Worm (Caenorhabditis elegans) whole organism, L4 larva: ENCODE data around the gene hsp-1.
A peak's percentile ranks its signal among the peaks of the same experiment; 100 is the strongest.

Experiments
- F26F4.8 ChIP-seq: fragments of 200-800 bp; sonication (Bioruptor generic); conservative IDR thresholded peaks from 2 replicates; pipeline ENCODE4 v1.3.6; 2022; ENCODE audit warnings: missing genetic modification characterization, missing compliant biosample characterization
- Y48G9A.11 ChIP-seq: fragments of 200-800 bp; sonication (Bioruptor generic); IDR thresholded peaks from 2 replicates; pipeline ENCODE4 v1.3.6; 2022; ENCODE audit warnings: missing genetic modification reagents, missing genetic modification characterization, missing compliant biosample characterization
- ZK337.2 ChIP-seq: fragments of 200-800 bp; sonication (Bioruptor generic); IDR thresholded peaks from 2 replicates; pipeline ENCODE4 v1.3.6; 2022; ENCODE audit warnings: missing genetic modification reagents, missing genetic modification characterization, missing compliant biosample characterization
- aha-1 ChIP-seq: fragments of 150-350 bp; peaks from one replicate; lab custom pipeline; 2014; ENCODE audit warnings: missing biosample characterization, missing genetic modification characterization
- ceh-28 ChIP-seq: fragments of 150-350 bp; optimal IDR thresholded peaks from 2 replicates; lab custom pipeline; 2014; ENCODE audit warnings: missing biosample characterization, missing genetic modification reagents, missing genetic modification characterization
- daf-19 ChIP-seq: fragments of 200-800 bp; sonication (Bioruptor generic); conservative IDR thresholded peaks from 2 replicates; pipeline ENCODE4 v1.3.6; 2022; ENCODE audit warnings: missing genetic modification characterization, missing compliant biosample characterization
- dmd-9 ChIP-seq: fragments of 200-800 bp; sonication (Bioruptor generic); IDR thresholded peaks from 2 replicates; pipeline ENCODE4 v1.3.6; 2022; ENCODE audit warnings: missing genetic modification reagents, missing genetic modification characterization, missing compliant biosample characterization
- dpl-1 ChIP-seq: fragments of 150-350 bp; optimal IDR thresholded peaks from 2 replicates; lab custom pipeline; 2014; ENCODE audit warnings: missing biosample characterization, missing genetic modification reagents, missing genetic modification characterization
- dve-1 ChIP-seq: sonication (generic microtip); optimal IDR thresholded peaks from 2 replicates; lab custom pipeline; 2017; ENCODE audit warnings: antibody characterized with exemption, mild to moderate bottlenecking, missing genetic modification characterization, missing compliant biosample characterization; ENCODE audit not compliant: insufficient read depth
- egl-27 ChIP-seq: sonication (generic microtip); optimal IDR thresholded peaks from 3 replicates; lab custom pipeline; 2017; ENCODE audit warnings: missing biosample characterization, missing genetic modification reagents, missing genetic modification characterization
- egl-43 ChIP-seq: fragments of 200-800 bp; sonication (Bioruptor generic); IDR thresholded peaks from 2 replicates; pipeline ENCODE4 v1.3.6; 2022; ENCODE audit warnings: missing genetic modification reagents, missing genetic modification characterization, missing compliant biosample characterization
- fkh-10 ChIP-seq: fragments of 150-350 bp; optimal IDR thresholded peaks from 2 replicates; lab custom pipeline; 2014; ENCODE audit warnings: missing biosample characterization, missing genetic modification reagents, missing genetic modification characterization
- fos-1 ChIP-seq: fragments of 150-350 bp; optimal IDR thresholded peaks from 2 replicates; lab custom pipeline; 2014; ENCODE audit warnings: missing biosample characterization, missing genetic modification characterization
- hif-1 ChIP-seq, 2 experiments: sonication (generic microtip); optimal IDR thresholded peaks; 2 replicates each; lab custom pipeline; 2016 to 2017; ENCODE audit warnings: missing compliant biosample characterization in 2 of 2, missing genetic modification characterization in 2 of 2, missing genetic modification reagents in 2 of 2, missing genotype in 2 of 2, mild to moderate bottlenecking in 1 of 2
- hlh-11 ChIP-seq: fragments of 200-800 bp; sonication (Bioruptor generic); optimal IDR thresholded peaks from 2 replicates; lab custom pipeline; 2018; ENCODE audit warnings: mild to moderate bottlenecking, missing genetic modification characterization, missing compliant biosample characterization
- hlh-30 ChIP-seq: sonication (generic microtip); optimal IDR thresholded peaks from 2 replicates; lab custom pipeline; 2017; ENCODE audit warnings: antibody characterized with exemption, mild to moderate bottlenecking, missing genetic modification characterization, missing compliant biosample characterization; ENCODE audit not compliant: insufficient read depth
- jun-1 ChIP-seq: fragments of 150-350 bp; optimal IDR thresholded peaks from 2 replicates; lab custom pipeline; 2014; ENCODE audit warnings: missing biosample characterization, missing genetic modification reagents, missing genetic modification characterization
- lin-1 ChIP-seq: fragments of 200-800 bp; sonication (Bioruptor generic); IDR thresholded peaks from 2 replicates; pipeline ENCODE4 v1.3.6; 2022; ENCODE audit warnings: missing genetic modification reagents, missing genetic modification characterization, missing compliant biosample characterization
- lin-29 ChIP-seq: fragments of 200-800 bp; sonication (Bioruptor generic); IDR thresholded peaks from 2 replicates; pipeline ENCODE4 v1.3.6; 2022; ENCODE audit warnings: missing genetic modification reagents, missing genetic modification characterization, missing compliant biosample characterization
- lin-39 ChIP-seq: fragments of 150-350 bp; optimal IDR thresholded peaks from 2 replicates; lab custom pipeline; 2014; ENCODE audit warnings: missing biosample characterization, missing genetic modification reagents, missing genetic modification characterization
- madf-5 ChIP-seq, 2 experiments: fragments of 200-800 bp; sonication (Bioruptor generic); IDR thresholded peaks; 2 replicates each; pipeline ENCODE4 v1.3.6; 2022; ENCODE audit warnings: missing compliant biosample characterization in 2 of 2, missing genetic modification characterization in 2 of 2
- madf-9 ChIP-seq: fragments of 200-800 bp; sonication (Bioruptor generic); conservative IDR thresholded peaks from 2 replicates; pipeline ENCODE4 v1.3.6; 2022; ENCODE audit warnings: missing genetic modification reagents, missing genetic modification characterization, missing compliant biosample characterization
- mdl-1 ChIP-seq, 2 experiments: fragments of 150-350 bp in 1 of 2; sonication (generic microtip) in 1 of 2; optimal IDR thresholded peaks; 2 replicates each; lab custom pipeline; 2014 to 2017; ENCODE audit warnings: missing biosample characterization in 2 of 2, missing genetic modification characterization in 2 of 2
- mdt-29 ChIP-seq: fragments of 200-800 bp; sonication (Bioruptor generic); IDR thresholded peaks from 2 replicates; pipeline ENCODE4 v1.3.6; 2022; ENCODE audit warnings: missing genetic modification reagents, missing genetic modification characterization, missing compliant biosample characterization
- mep-1 ChIP-seq: fragments of 150-350 bp; sonication (generic microtip); optimal IDR thresholded peaks from 3 replicates; lab custom pipeline; 2014; ENCODE audit warnings: missing biosample characterization, missing genetic modification characterization
- mes-2 ChIP-seq: sonication (generic microtip); optimal IDR thresholded peaks from 2 replicates; lab custom pipeline; 2016; ENCODE audit warnings: missing genotype, mild to moderate bottlenecking, missing genetic modification characterization, missing compliant biosample characterization; ENCODE audit not compliant: poor library complexity, severe bottlenecking
- nhr-10 ChIP-seq: fragments of 150-350 bp; optimal IDR thresholded peaks from 2 replicates; lab custom pipeline; 2014; ENCODE audit warnings: missing biosample characterization, missing genetic modification characterization
- nhr-111 ChIP-seq: fragments of 200-800 bp; sonication (Bioruptor generic); optimal IDR thresholded peaks from 2 replicates; lab custom pipeline; 2018; ENCODE audit warnings: mild to moderate bottlenecking, missing genetic modification characterization, missing compliant biosample characterization
- nhr-237 ChIP-seq: sonication (generic microtip); optimal IDR thresholded peaks from 2 replicates; lab custom pipeline; 2017; ENCODE audit warnings: missing biosample characterization, missing genetic modification characterization
- nhr-28 ChIP-seq: fragments of 150-350 bp; optimal IDR thresholded peaks from 2 replicates; lab custom pipeline; 2014; ENCODE audit warnings: missing biosample characterization, missing genetic modification characterization
- nhr-41 ChIP-seq: fragments of 200-800 bp; sonication (Bioruptor generic); IDR thresholded peaks from 2 replicates; pipeline ENCODE4 v1.3.6; 2022; ENCODE audit warnings: missing genetic modification reagents, missing genetic modification characterization, missing compliant biosample characterization
- nhr-6 ChIP-seq: fragments of 150-350 bp; optimal IDR thresholded peaks from 2 replicates; lab custom pipeline; 2014; ENCODE audit warnings: missing biosample characterization, missing genetic modification characterization
- nhr-76 ChIP-seq: fragments of 150-350 bp; optimal IDR thresholded peaks from 2 replicates; lab custom pipeline; 2014; ENCODE audit warnings: missing biosample characterization, missing genetic modification characterization
- rbr-2 ChIP-seq: sonication (generic microtip); optimal IDR thresholded peaks from 2 replicates; lab custom pipeline; 2016; ENCODE audit warnings: missing genotype, missing genetic modification characterization, missing compliant biosample characterization
- sdz-12 ChIP-seq: fragments of 200-800 bp; sonication (Bioruptor generic); optimal IDR thresholded peaks from 2 replicates; lab custom pipeline; 2018; ENCODE audit warnings: mild to moderate bottlenecking, missing genetic modification characterization, missing compliant biosample characterization
- snpc-4 ChIP-seq: fragments of 150-350 bp; optimal IDR thresholded peaks from 2 replicates; lab custom pipeline; 2014; ENCODE audit warnings: missing biosample characterization, missing genetic modification characterization
- spr-3 ChIP-seq: fragments of 200-800 bp; sonication (Bioruptor generic); optimal IDR thresholded peaks from 2 replicates; lab custom pipeline; 2018; ENCODE audit warnings: mild to moderate bottlenecking, missing genetic modification characterization, missing compliant biosample characterization
- unc-130 ChIP-seq: sonication (generic microtip); optimal IDR thresholded peaks from 2 replicates; lab custom pipeline; 2016; ENCODE audit warnings: missing genetic modification reagents, missing genetic modification characterization, missing compliant biosample characterization
- unc-39 ChIP-seq: sonication (generic microtip); optimal IDR thresholded peaks from 2 replicates; lab custom pipeline; 2017; ENCODE audit warnings: missing biosample characterization, missing genetic modification characterization
- unc-62 ChIP-seq, 3 experiments: fragments of 150-350 bp in 1 of 3; sonication (generic microtip); optimal IDR thresholded peaks in 2 of 3; peaks in 1 of 3; 1 replicate in 1 of 3; 2 replicates in 2 of 3; lab custom pipeline; 2014 to 2017; ENCODE audit warnings: missing biosample characterization in 3 of 3, missing genetic modification characterization in 3 of 3, missing genetic modification reagents in 3 of 3, missing genotype in 1 of 3
- zag-1 ChIP-seq: fragments of 150-350 bp; optimal IDR thresholded peaks from 2 replicates; lab custom pipeline; 2014; ENCODE audit warnings: missing biosample characterization, missing genetic modification characterization
- zfp-2 ChIP-seq: sonication (generic microtip); optimal IDR thresholded peaks from 2 replicates; lab custom pipeline; 2016; ENCODE audit warnings: mild to moderate bottlenecking, missing genetic modification characterization, missing compliant biosample characterization
- zfp-3 ChIP-seq: fragments of 200-800 bp; sonication (Bioruptor generic); conservative IDR thresholded peaks from 2 replicates; pipeline ENCODE4 v1.3.6; 2022; ENCODE audit warnings: missing genetic modification reagents, missing genetic modification characterization, missing compliant biosample characterization
- zip-2 ChIP-seq: fragments of 150-350 bp; optimal IDR thresholded peaks from 2 replicates; lab custom pipeline; 2014; ENCODE audit warnings: missing biosample characterization, missing genetic modification characterization

The hsp-1 gene

DNA sequence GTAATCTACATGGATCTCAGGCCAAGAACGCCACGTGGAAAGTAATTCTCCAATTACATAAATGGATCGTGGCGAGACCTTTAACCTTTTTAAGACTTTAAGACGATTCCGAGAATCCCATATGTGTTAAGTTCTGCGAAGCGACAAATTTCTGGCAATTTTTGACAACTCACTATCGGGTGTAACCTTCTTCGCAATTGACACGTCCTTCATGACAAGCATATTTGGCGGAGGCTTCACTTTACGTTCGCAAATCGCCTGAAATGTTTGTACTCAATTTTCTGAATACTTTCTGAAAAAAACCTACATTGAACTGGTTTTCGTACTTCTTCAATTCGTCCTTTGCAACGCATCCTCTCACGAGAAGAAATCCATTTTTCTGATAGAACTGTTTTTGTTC, 19.9 kb upstream of the hsp-1 start:
- TF ChIP-seq aha-1 (tag; lab: Kevin White, UChicago) = peak; percentile 63
- no peak for TF ChIP-seq egl-43 (GFP tag; lab: Robert Waterston, UW)
- no peak for TF ChIP-seq unc-39

DNA sequence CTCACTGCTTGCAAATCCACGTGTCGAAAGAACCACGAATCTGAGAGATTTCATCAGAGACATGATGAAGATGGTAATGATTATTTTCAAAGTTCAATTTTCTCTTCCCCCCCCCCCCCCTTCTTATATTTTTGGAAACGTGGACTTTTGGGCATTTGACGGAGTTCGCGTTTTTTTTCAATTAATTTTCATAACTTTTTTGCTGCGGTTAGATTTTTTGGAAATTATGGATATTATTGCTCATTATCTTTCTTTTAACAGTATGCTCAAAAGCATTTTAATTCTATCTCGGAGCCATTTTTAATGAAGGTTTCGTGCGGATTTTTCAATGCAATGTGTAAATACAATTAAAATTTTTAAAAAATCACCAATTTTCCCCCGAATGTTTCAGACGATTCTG, 19.4 kb upstream of the hsp-1 start, which contains the start of gene phyh-1:
phyh-1 (minus strand) TSS at position 101 of the 400 bp plus-strand sequence.
- TF ChIP-seq mep-1 (no peak), dpl-1 (no peak), egl-43 (GFP tag; lab: Robert Waterston, UW) (no peak)

DNA sequence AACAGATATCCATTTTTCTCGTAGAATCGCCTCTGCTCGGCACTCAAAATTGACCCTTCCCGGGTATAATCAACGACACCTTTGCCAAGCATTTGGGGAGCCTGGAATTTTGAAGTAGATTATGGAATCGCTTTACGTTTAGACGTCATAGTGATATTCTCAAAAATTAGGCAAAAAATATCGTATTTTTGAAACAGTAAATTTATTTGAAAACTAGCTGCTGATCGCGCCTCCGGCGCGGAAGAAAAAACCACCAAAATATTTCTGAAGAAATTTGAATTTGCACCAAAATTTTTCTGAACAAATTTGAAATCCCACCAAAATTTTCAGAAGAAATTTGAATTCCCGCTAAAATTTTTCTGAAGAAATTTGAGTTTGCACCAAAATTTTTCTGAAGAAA, 16.4 kb upstream of the hsp-1 start, which contains the start of gene ZK550.6:
ZK550.6 (minus strand) TSS at position 101 of the 400 bp plus-strand sequence.
- TF ChIP-seq unc-62 (GFP tag; optimal IDR thresholded peaks at IDR 0.05 in 1 of 2; lab: Kevin White, UChicago) (peak in 1 of 2 experiments; percentile 18), unc-62 (tag; optimal IDR thresholded peaks at IDR 0.05; lab: Kevin White, UChicago) (no peak), mdl-1 (tag; optimal IDR thresholded peaks at IDR 0.05; lab: Kevin White, UChicago) (no peak), aha-1 (tag; lab: Kevin White, UChicago) (peak; percentile 17), zip-2 (tag; lab: Kevin White, UChicago) (no peak), madf-5 (GFP tag; IDR thresholded peaks at IDR 0.05; lab: Robert Waterston, UW) (no peak), madf-9 (GFP tag; lab: Robert Waterston, UW) (no peak)
- TF ChIP-seq, all 104 proteins: peak for 2

DNA sequence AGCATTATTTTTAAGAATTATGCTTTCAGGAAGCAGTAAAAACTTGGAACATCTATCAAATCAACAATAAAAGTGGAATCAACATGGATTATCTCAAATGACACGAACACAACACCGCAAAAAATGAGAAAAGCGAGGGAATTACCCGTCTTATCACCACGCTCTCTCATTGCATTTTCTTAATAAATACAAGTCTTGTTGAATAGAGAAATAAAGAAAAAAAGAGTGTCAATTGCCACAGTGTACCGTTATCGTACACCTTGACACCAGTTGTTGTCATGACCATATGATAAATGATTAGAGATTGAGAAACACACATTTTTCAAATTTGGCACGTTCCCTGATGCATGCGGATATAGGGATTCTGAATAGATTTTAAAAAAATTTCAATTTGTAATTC, 15.0 kb upstream of the hsp-1 start:
- TF ChIP-seq nhr-28 = peak; percentile 92
- TF ChIP-seq nhr-41 = 0 out of 2 replicates have a peak, but pooled peaks have one; percentile 25
- no peak for TF ChIP-seq F26F4.8
- no peak for TF ChIP-seq lin-39 (tag; lab: Kevin White, UChicago)
- TF ChIP-seq mep-1 = peak; percentile 45
- no peak for TF ChIP-seq mdt-29 (GFP tag; lab: Robert Waterston, UW)
- no peak for TF ChIP-seq snpc-4 (tag; lab: Kevin White, UChicago)
- no peak for TF ChIP-seq egl-27
- no peak for TF ChIP-seq nhr-10 (tag; lab: Kevin White, UChicago)
- peak; percentile 7 to 96 for TF ChIP-seq hif-1 (tag; optimal IDR thresholded peaks at IDR 0.05; lab: Kevin White, UChicago)
- no peak for TF ChIP-seq unc-130
- no peak for TF ChIP-seq Y48G9A.11
- peak; percentile 59 for TF ChIP-seq hlh-30 (tag; lab: Kevin White, UChicago)
- TF ChIP-seq zfp-3 = no peak
- no peak for TF ChIP-seq nhr-237 (tag; lab: Kevin White, UChicago)
- TF ChIP-seq rbr-2 (tag; lab: Kevin White, UChicago) = no peak
- TF ChIP-seq spr-3 (GFP tag; lab: Kevin White, UChicago) = no peak
- no peak for TF ChIP-seq zag-1 (tag; lab: Kevin White, UChicago)
- TF ChIP-seq madf-5 (GFP tag; IDR thresholded peaks at IDR 0.05; lab: Robert Waterston, UW) = no peak
- peak; percentile 46; the same call in 1 of the 2 replicates for TF ChIP-seq lin-1 (GFP tag; lab: Robert Waterston, UW)
- TF ChIP-seq ZK337.2 (GFP tag; lab: Robert Waterston, UW) = no peak
- TF ChIP-seq dve-1 (tag; lab: Kevin White, UChicago) = peak; percentile 92
- TF ChIP-seq ceh-28 = no peak
- TF ChIP-seq nhr-6 (tag; lab: Kevin White, UChicago) = peak; percentile 31
- TF ChIP-seq unc-62 (GFP tag; optimal IDR thresholded peaks at IDR 0.05 in 1 of 2; lab: Kevin White, UChicago) = peak in 1 of 2 experiments; percentile 22
- no peak for TF ChIP-seq unc-62 (tag; optimal IDR thresholded peaks at IDR 0.05; lab: Kevin White, UChicago)
- no peak for TF ChIP-seq fos-1 (tag; lab: Kevin White, UChicago)
- peak; percentile 24 for TF ChIP-seq mes-2 (tag; lab: Kevin White, UChicago)
- no peak for TF ChIP-seq nhr-111
- TF ChIP-seq mdl-1 (tag; optimal IDR thresholded peaks at IDR 0.05; lab: Kevin White, UChicago) = peak; percentile 20 to 79
- TF ChIP-seq jun-1 (tag; lab: Kevin White, UChicago) = no peak
- TF ChIP-seq fkh-10 (GFP tag; lab: Kevin White, UChicago) = no peak
- no peak for TF ChIP-seq dmd-9 (GFP tag; lab: Robert Waterston, UW)
- peak; percentile 92 for TF ChIP-seq hlh-11 (tag; lab: Kevin White, UChicago)
- TF ChIP-seq lin-29 (GFP tag; lab: Robert Waterston, UW) = no peak
- no peak for TF ChIP-seq zfp-2 (tag; lab: Kevin White, UChicago)
- no peak for TF ChIP-seq daf-19 (GFP tag; lab: Robert Waterston, UW)
- no peak for TF ChIP-seq madf-9 (GFP tag; lab: Robert Waterston, UW)
- no peak for TF ChIP-seq nhr-76 (tag; lab: Kevin White, UChicago)
- TF ChIP-seq sdz-12 (GFP tag; lab: Kevin White, UChicago) = no peak
